Fruit fly (Drosophila melanogaster) whole organism, embryonic: ENCODE results near the gene Sym.

Experiments
- CG10565 ChIP-seq: fragments of 200-800 bp; sonication (Bioruptor generic); optimal IDR thresholded peaks from 3 replicates; lab custom pipeline; 2016; ENCODE audit warnings: missing biosample characterization, mild to moderate bottlenecking, missing genetic modification characterization
- CG11723 ChIP-seq: fragments of 200-800 bp; sonication (Bioruptor generic); optimal IDR thresholded peaks from 2 replicates; lab custom pipeline; 2017; ENCODE audit warnings: missing biosample characterization, mild to moderate bottlenecking, missing genetic modification characterization
- CG2120 ChIP-seq: fragments of 200-800 bp; sonication (Bioruptor generic); optimal IDR thresholded peaks from 3 replicates; lab custom pipeline; 2016; ENCODE audit warnings: missing biosample characterization, missing genetic modification characterization
- CG34422 ChIP-seq: fragments of 200-800 bp; sonication (Bioruptor generic); IDR thresholded peaks from 3 replicates; pipeline ENCODE4 v1.3.6; 2022; ENCODE audit warnings: missing biosample characterization, missing genetic modification characterization
- CG8290 ChIP-seq, 3 experiments: fragments of 200-800 bp; sonication (Bioruptor generic); optimal IDR thresholded peaks; 2 replicates each; lab custom pipeline; 2016 to 2019; ENCODE audit warnings: missing biosample characterization in 3 of 3, missing genetic modification characterization in 3 of 3, mild to moderate bottlenecking in 2 of 3, moderate library complexity in 1 of 3
- Gug ChIP-seq: fragments of 200-800 bp; sonication (Bioruptor generic); IDR thresholded peaks from 4 replicates; pipeline ENCODE4 v1.3.6; 2022; ENCODE audit warnings: missing biosample characterization, missing genetic modification characterization
- Opbp ChIP-seq: fragments of 200-800 bp; sonication (Bioruptor generic); IDR thresholded peaks from 3 replicates; pipeline ENCODE4 v1.3.6; 2022; ENCODE audit warnings: missing biosample characterization, missing genetic modification characterization; ENCODE audit not compliant: partially characterized antibody
- bowl ChIP-seq: fragments of 200-800 bp; sonication (Bioruptor generic); IDR thresholded peaks from 2 replicates; pipeline ENCODE4 v1.3.6; 2022; ENCODE audit warnings: missing biosample characterization, missing genetic modification characterization
- gce ChIP-seq: fragments of 200-800 bp; sonication (Bioruptor generic); IDR thresholded peaks from 3 replicates; pipeline ENCODE4 v1.3.6; 2022; ENCODE audit warnings: missing biosample characterization, missing genetic modification characterization
- ttk ChIP-seq: fragments of 200-800 bp; sonication (Bioruptor generic); IDR thresholded peaks from 2 replicates; pipeline ENCODE4 v2.1.2; 2022; ENCODE audit warnings: missing biosample characterization, missing genetic modification characterization
- zen ChIP-seq: fragments of 200-800 bp; sonication (Bioruptor generic); optimal IDR thresholded peaks from 3 replicates; lab custom pipeline; 2018; ENCODE audit warnings: missing biosample characterization, mild to moderate bottlenecking, missing genetic modification characterization, moderate library complexity
- zfh2 ChIP-seq: fragments of 200-800 bp; sonication (Bioruptor generic); optimal IDR thresholded peaks from 2 replicates; lab custom pipeline; 2016; ENCODE audit warnings: missing biosample characterization, missing genetic modification characterization

dm6 chr3R:5780976-5781375 lies 38.7 kb upstream of the Sym start, which contains the start of gene CG2082:
- TF ChIP-seq Opbp (GFP tag; lab: Robert Waterston, UW) (no peak), CG34422 (GFP tag; lab: Robert Waterston, UW) (no peak), zen (no peak), CG2120 (GFP tag; lab: Kevin White, UChicago) (no peak), CG8290 (GFP tag; optimal IDR thresholded peaks at IDR 0.05; lab: Kevin White, UChicago) (no peak), CG8290 (tag; optimal IDR thresholded peaks at IDR 0.05; lab: Kevin White, UChicago) (no peak), bowl (GFP tag; lab: Robert Waterston, UW) (no peak), Gug (no peak), gce (no peak), CG10565 (GFP tag; lab: Kevin White, UChicago) (no peak), CG11723 (no peak), ttk (GFP tag; lab: Robert Waterston, UW) (no peak), zfh2 (GFP tag; lab: Kevin White, UChicago) (no peak)
